Worm (Caenorhabditis elegans): Measurements from ENCODE around the gene K08D8.6.
A peak's percentile ranks its signal among the peaks of the same experiment; 100 is the strongest.

K08D8.6 gene

DNA sequence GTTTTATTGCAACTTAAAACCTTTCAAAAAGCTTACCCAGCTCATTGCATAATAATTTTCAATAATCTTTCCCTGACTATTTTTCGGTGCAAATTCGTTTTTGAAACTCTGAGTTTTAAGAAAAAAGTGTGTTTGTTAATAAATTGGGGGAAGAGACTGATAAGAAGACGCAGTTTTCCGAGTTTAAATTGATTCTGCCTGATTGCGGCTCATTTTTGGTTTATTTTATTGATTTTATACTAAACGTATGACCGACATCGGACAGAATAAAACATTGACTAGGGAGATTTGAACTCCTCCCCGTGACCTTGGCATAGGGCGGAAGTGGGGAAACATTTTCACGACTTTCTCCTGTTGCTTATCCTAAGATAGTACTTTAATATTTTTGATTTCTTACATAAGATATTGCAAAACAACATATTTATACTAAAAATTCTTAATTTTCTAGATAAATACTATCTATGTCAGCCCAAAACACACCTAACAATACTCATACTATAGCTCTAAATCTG, 6.1 kb upstream of the K08D8.6 start, which contains the start of gene K08D8.7 (continued):
- TF ChIP-seq unc-62 (GFP tag; optimal IDR thresholded peaks at IDR 0.05 in 1 of 2), result no peak
- TF ChIP-seq unc-62 (tag; optimal IDR thresholded peaks at IDR 0.05), result no peak
- TF ChIP-seq daf-16 (GFP tag; optimal IDR thresholded peaks at IDR 0.05), result no peak
- peak; percentile 24 for TF ChIP-seq daf-16 (tag; optimal IDR thresholded peaks at IDR 0.05)
- TF ChIP-seq zfp-3 (GFP tag; conservative IDR thresholded peaks at IDR 0.05), result no peak
- peak; percentile 40 for TF ChIP-seq pqm-1 (tag; optimal IDR thresholded peaks at IDR 0.05)
- no peak for TF ChIP-seq ceh-62 (tag; optimal IDR thresholded peaks at IDR 0.05)
- no peak for TF ChIP-seq zfp-2 (tag; optimal IDR thresholded peaks at IDR 0.05)
- TF ChIP-seq rbr-2 (tag; optimal IDR thresholded peaks at IDR 0.05), result no peak
- no peak for TF ChIP-seq mxl-2 (GFP tag; conservative IDR thresholded peaks at IDR 0.05)
- no peak for TF ChIP-seq lin-39 (tag; optimal IDR thresholded peaks at IDR 0.05)
- TF ChIP-seq php-3 (GFP tag; IDR thresholded peaks at IDR 0.05), result no peak
- TF ChIP-seq F44E2.7 (GFP tag; IDR thresholded peaks at IDR 0.05), result no peak
- no peak for TF ChIP-seq ama-1 (optimal IDR thresholded peaks at IDR 0.05)
- peak; percentile 23 for TF ChIP-seq dve-1 (tag; optimal IDR thresholded peaks at IDR 0.05; ENCODE audit: insufficient read depth)
- TF ChIP-seq unc-130 (GFP tag; optimal IDR thresholded peaks at IDR 0.05), result no peak
- no peak for TF ChIP-seq ZK546.5 (tag; optimal IDR thresholded peaks at IDR 0.05)
- TF ChIP-seq nhr-28 (tag; optimal IDR thresholded peaks at IDR 0.05), result peak; percentile 41
- TF ChIP-seq arid-1 (GFP tag; conservative IDR thresholded peaks at IDR 0.05), result no peak
- no peak for TF ChIP-seq attf-4 (tag; optimal IDR thresholded peaks at IDR 0.05)
- TF ChIP-seq lir-3 (tag; optimal IDR thresholded peaks at IDR 0.05), result no peak
- no peak for TF ChIP-seq ceh-44 (GFP tag; IDR thresholded peaks at IDR 0.05)

DNA sequence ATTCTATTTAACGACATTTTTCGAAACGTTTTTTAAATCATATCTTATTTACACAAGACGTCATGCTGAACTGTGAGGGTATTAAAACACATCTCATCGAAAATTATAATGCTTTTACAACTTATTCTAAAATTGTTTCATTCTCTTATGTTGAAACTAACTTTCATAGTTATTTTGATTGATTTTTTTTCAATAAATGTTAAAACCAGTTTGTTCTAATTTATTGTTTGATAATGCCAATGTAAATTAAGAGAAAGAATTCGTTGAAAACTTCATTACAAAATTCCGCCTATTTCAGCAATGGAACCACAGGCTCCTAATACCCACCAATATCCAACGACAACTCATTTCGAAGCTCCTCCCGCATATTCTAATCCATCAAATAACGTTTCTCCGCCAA, 4.7 kb upstream of the K08D8.6 start, which contains the start of gene K08D8.11:
Gene K08D8.11 (plus strand): TSS at position 301 of the 400 bp plus-strand sequence.
- TF ChIP-seq zag-1 (tag; optimal IDR thresholded peaks at IDR 0.05), result no peak
- TF ChIP-seq unc-39 (tag; optimal IDR thresholded peaks at IDR 0.05), result no peak

DNA sequence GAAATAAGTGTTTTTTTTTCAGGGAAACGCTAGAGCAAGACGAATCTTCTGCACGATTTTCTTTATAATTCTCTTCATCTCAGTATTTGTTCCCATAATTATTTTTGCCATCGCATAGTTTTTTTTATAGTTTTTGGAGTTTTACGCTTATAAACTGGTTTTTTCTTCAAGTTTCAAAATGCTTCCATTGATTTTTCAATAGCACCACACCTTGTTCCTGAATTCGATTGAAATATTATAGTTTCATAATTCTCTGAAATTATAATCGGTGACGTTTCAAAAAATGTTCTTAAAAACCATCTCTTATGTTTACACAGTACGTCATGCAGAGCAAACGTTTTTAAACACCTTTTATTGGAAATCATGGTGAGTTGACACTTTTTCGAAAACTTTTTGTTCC, 2.9 kb upstream of the K08D8.6 start, which contains the start of gene K08D8.12:
Gene K08D8.12 (plus strand): TSS at position 301 of the 400 bp plus-strand sequence.
- TF ChIP-seq dmd-6 (GFP tag; IDR thresholded peaks at IDR 0.05) (peak; percentile 20; the same call in 1 of the 2 replicates), fkh-10 (GFP tag; optimal IDR thresholded peaks at IDR 0.05) (no peak), daf-16 (GFP tag; optimal IDR thresholded peaks at IDR 0.05) (no peak), daf-16 (tag; optimal IDR thresholded peaks at IDR 0.05) (peak; percentile 32)

DNA sequence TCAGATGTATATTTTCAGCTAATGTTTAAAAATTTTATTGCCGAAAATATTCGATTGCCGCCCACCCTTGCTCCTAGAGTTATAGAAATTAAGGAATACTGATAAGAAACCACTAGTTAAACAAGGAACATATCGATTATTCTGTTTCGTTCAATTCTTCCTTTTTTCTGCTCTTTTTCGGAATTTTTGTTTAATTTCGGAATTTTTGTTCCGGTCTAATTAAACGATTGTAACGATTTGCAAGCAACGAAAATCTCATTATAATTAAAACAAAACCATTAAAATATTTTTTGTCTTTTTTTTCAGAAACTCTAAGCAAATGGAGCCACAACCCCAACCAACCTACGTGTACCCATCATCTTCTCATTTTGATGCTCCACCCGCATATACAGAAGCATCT, 1.9 kb upstream of the K08D8.6 start, which contains the start of gene K08D8.1:
Gene K08D8.1 (plus strand): TSS at position 301 of the 400 bp plus-strand sequence.
- no peak for TF ChIP-seq F10B5.3 (tag; optimal IDR thresholded peaks at IDR 0.05)
- no peak for TF ChIP-seq mxl-3 (GFP tag; optimal IDR thresholded peaks at IDR 0.05)
- no peak for TF ChIP-seq T20F7.1 (GFP tag; optimal IDR thresholded peaks at IDR 0.05)
- TF ChIP-seq spr-3 (GFP tag; optimal IDR thresholded peaks at IDR 0.05), result no peak
- no peak for TF ChIP-seq set-16 (GFP tag; IDR thresholded peaks at IDR 0.05)
- TF ChIP-seq fos-1 (tag; optimal IDR thresholded peaks at IDR 0.05), result no peak

DNA sequence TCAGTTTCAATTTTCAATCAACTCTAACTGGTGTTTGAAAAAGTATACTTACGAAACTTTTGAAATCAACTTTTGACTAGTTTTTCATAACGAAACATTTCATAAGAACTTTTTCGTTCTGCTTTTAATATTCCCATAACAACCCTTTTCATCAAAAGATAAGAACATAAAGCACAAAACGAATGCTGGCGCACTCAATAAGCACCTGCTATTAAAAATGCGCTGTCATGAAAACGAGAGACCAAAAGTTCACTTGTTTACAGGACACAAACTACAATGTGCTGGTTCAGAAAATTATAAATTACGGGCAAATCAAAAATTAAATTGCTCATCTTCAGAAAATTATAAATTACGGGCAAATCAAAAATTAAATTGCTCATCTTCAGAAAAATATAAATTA, 772 bp upstream of the K08D8.6 start:
- no peak for TF ChIP-seq F37D6.2 (tag; optimal IDR thresholded peaks at IDR 0.05)
- TF ChIP-seq ceh-62 (tag; optimal IDR thresholded peaks at IDR 0.05), result no peak
- TF ChIP-seq pqm-1 (tag; optimal IDR thresholded peaks at IDR 0.05), result peak; percentile 62
- no peak for TF ChIP-seq nhr-77 (tag; optimal IDR thresholded peaks at IDR 0.05)
- no peak for TF ChIP-seq Y75B8A.6 (GFP tag; IDR thresholded peaks at IDR 0.05)
- no peak for TF ChIP-seq nhr-42 (GFP tag; IDR thresholded peaks at IDR 0.05)
- TF ChIP-seq php-3 (GFP tag; IDR thresholded peaks at IDR 0.05), result 0 out of 2 replicates have a peak, but pooled peaks have one; percentile 47
- TF ChIP-seq hlh-11 (tag; optimal IDR thresholded peaks at IDR 0.05), result peak; percentile 4
- TF ChIP-seq attf-4 (tag; optimal IDR thresholded peaks at IDR 0.05), result no peak
- no peak for TF ChIP-seq lin-13 (GFP tag; optimal IDR thresholded peaks at IDR 0.05)
- TF ChIP-seq nhr-10 (tag; optimal IDR thresholded peaks at IDR 0.05), result no peak
- TF ChIP-seq saeg-2 (GFP tag; IDR thresholded peaks at IDR 0.05), result no peak
- peak; percentile 66 for TF ChIP-seq dve-1 (tag; optimal IDR thresholded peaks at IDR 0.05; ENCODE audit: insufficient read depth)
- TF ChIP-seq duxl-1 (tag; optimal IDR thresholded peaks at IDR 0.05; ENCODE audit: poor library complexity), result no peak
- no peak for TF ChIP-seq Y105C5A.15 (GFP tag; IDR thresholded peaks at IDR 0.05)
- TF ChIP-seq dmd-6 (GFP tag; IDR thresholded peaks at IDR 0.05), result peak; percentile 82
- TF ChIP-seq nhr-28 (tag; optimal IDR thresholded peaks at IDR 0.05), result peak; percentile 64
- no peak for TF ChIP-seq spr-3 (GFP tag; optimal IDR thresholded peaks at IDR 0.05)
- no peak for TF ChIP-seq ceh-28 (tag; optimal IDR thresholded peaks at IDR 0.05)
- no peak for TF ChIP-seq fos-1 (tag; optimal IDR thresholded peaks at IDR 0.05)
- no peak for TF ChIP-seq daf-16 (GFP tag; optimal IDR thresholded peaks at IDR 0.05)
- TF ChIP-seq daf-16 (tag; optimal IDR thresholded peaks at IDR 0.05), result peak; percentile 47
- no peak for TF ChIP-seq hif-1 (tag; optimal IDR thresholded peaks at IDR 0.05)
- no peak for TF ChIP-seq arid-1 (GFP tag; conservative IDR thresholded peaks at IDR 0.05)
